Worm (Caenorhabditis elegans) whole organism, late embryonic: ENCODE data around the gene fbxa-3.
"Not testable (repeated sequence)": the region's sequence is repeated elsewhere in the genome, so short reads cannot be mapped to it uniquely, and the experiment has no call there.

Experiments
- K09A11.1 ChIP-seq: sonication (generic microtip); optimal IDR thresholded peaks from 2 replicates; lab custom pipeline; 2017; ENCODE audit warnings: antibody characterized with exemption, mild to moderate bottlenecking, missing genetic modification characterization, missing compliant biosample characterization; ENCODE audit not compliant: insufficient read depth
- Y22D7AL.16 ChIP-seq: sonication (generic microtip); optimal IDR thresholded peaks from 2 replicates; lab custom pipeline; 2016; ENCODE audit warnings: missing genetic modification characterization, missing compliant biosample characterization
- ama-1 ChIP-seq: fragments of 150-350 bp; optimal IDR thresholded peaks from 2 replicates; lab custom pipeline; 2014
- ceh-31 ChIP-seq: sonication (generic microtip); optimal IDR thresholded peaks from 2 replicates; lab custom pipeline; 2016; ENCODE audit warnings: missing genetic modification characterization, missing compliant biosample characterization
- hlh-6 ChIP-seq: sonication (generic microtip); optimal IDR thresholded peaks from 2 replicates; lab custom pipeline; 2016; ENCODE audit warnings: missing genotype, missing genetic modification characterization, missing compliant biosample characterization
- lin-11 ChIP-seq: fragments of 200-800 bp; sonication (Bioruptor generic); optimal IDR thresholded peaks from 2 replicates; lab custom pipeline; 2018; ENCODE audit warnings: mild to moderate bottlenecking, missing genetic modification characterization, missing compliant biosample characterization
- madf-2 ChIP-seq: sonication (generic microtip); optimal IDR thresholded peaks from 2 replicates; lab custom pipeline; 2017; ENCODE audit warnings: missing genetic modification characterization, missing compliant biosample characterization
- nhr-11 ChIP-seq: fragments of 150-350 bp; optimal IDR thresholded peaks from 2 replicates; lab custom pipeline; 2014; ENCODE audit warnings: missing biosample characterization, missing genetic modification characterization
- sox-2 ChIP-seq: fragments of 200-800 bp; sonication (Bioruptor generic); IDR thresholded peaks from 2 replicates; pipeline ENCODE4 v1.3.6; 2022; ENCODE audit warnings: missing genetic modification reagents, missing genetic modification characterization, missing compliant biosample characterization
- unc-3 ChIP-seq, 2 experiments: fragments of 200-800 bp in 1 of 2; sonication (Bioruptor generic) in 1 of 2; sonication (generic microtip) in 1 of 2; conservative IDR thresholded peaks in 1 of 2; optimal IDR thresholded peaks in 1 of 2; 2 replicates each; pipeline versions ENCODE4 v1.3.6 to Lab custom; 2016 to 2022; ENCODE audit warnings: missing compliant biosample characterization in 2 of 2, missing genetic modification characterization in 2 of 2, missing genetic modification reagents in 1 of 2

The fbxa-3 gene

DNA sequence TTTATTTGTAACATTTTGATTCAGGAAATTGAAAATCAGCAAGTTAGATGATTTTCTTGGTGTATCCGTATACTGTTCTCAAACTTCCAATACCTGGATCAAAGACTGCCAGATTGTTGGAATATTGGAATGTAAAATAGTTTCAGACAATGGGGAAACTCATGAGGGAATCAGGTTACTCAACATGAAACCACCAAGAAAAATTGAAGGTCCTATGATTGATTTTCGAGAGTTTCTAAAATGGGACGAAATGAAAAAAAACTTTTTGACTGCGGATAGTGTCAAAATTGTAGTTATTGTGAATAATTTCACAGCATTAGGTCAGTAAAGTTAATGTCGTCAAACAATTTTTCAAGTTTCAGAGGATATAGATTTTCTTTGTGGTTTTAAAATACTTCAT, 48.9 kb downstream of the fbxa-3 start, which contains the start of gene math-3:
Gene math-3, plus strand, starts transcription at position 301 of the 400 bp plus-strand sequence.
- no peak for TF ChIP-seq madf-2 (tag; lab: Kevin White, UChicago)
- no peak for TF ChIP-seq hlh-6 (tag; lab: Kevin White, UChicago)
- no peak for TF ChIP-seq sox-2 (GFP tag; lab: Robert Waterston, UW)
- no peak for TF ChIP-seq ceh-31 (tag; lab: Kevin White, UChicago)
- TF ChIP-seq lin-11 (tag; lab: Kevin White, UChicago): no peak
- no peak for TF ChIP-seq unc-3 (GFP tag; conservative IDR thresholded peaks at IDR 0.05; lab: Robert Waterston, UW)
- no peak for TF ChIP-seq unc-3 (tag; optimal IDR thresholded peaks at IDR 0.05; lab: Kevin White, UChicago)
- TF ChIP-seq ama-1 (lab: Kevin White, UChicago): no peak

DNA sequence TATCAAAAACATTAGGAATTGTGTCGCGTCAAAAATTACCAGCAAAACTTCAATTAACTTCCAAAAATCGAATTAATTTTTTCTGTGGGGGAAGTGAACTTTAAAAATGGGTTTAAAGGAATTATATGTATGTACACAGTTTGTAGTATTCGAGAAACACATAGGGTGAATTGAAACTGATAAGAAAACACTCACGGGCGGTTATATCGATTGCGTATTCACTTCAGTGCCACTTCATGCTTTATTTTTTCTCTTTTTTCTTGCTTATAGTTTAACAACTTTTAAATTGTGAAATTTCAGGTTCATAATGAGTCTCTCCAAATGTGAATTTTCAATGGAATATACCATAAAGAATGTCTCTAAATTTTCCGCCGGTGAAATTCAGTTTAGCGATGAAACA, 49.3 kb downstream of the fbxa-3 start, which contains the start of gene math-26:
Gene math-26, plus strand, starts transcription at position 301 of the 400 bp plus-strand sequence.
- TF ChIP-seq nhr-11, Y22D7AL.16, K09A11.1 (tag; lab: Kevin White, UChicago): not testable (repeated sequence)
